Worm (Caenorhabditis elegans): Measurements from ENCODE around the gene acs-14.

The acs-14 gene

DNA sequence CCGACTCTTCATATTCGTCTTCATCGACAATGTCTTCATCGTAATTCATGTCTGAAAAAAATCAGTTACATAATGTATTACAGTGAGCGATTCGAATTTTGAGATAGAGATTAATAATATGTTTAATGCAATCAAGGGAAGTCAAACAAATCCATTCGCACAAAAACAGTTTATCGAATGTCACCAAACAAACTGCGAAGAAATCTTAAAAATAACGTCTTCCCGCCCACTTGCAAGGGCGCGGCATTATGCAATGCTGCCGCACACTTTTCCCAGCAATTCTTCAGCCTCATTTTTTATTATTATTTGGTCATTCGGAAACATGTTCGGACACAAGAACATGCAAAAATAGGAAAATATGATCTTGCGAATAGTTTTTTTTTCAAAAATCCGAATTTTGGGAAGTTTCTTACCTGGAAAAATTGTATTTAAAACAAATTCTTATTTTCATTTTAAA is 36.3 kb downstream of the acs-14 start, which contains the start of gene mdf-1:
Gene mdf-1, minus strand, starts transcription at position 51 of the 457 bp plus-strand sequence.
- no peak for TF ChIP-seq nhr-2 (tag; optimal IDR thresholded peaks at IDR 0.05)
- TF ChIP-seq blmp-1 (tag; optimal IDR thresholded peaks at IDR 0.05): no peak
- no peak for TF ChIP-seq snpc-4 (tag; optimal IDR thresholded peaks at IDR 0.05)
- TF ChIP-seq lsy-2 (tag; optimal IDR thresholded peaks at IDR 0.05): peak; percentile 61
- peak; percentile 29 for TF ChIP-seq ceh-39 (tag; optimal IDR thresholded peaks at IDR 0.05)
- peak; percentile 23 for TF ChIP-seq unc-62 (GFP tag; optimal IDR thresholded peaks at IDR 0.05)
- TF ChIP-seq hlh-1 (tag; optimal IDR thresholded peaks at IDR 0.05): peak; percentile 44
- no peak for TF ChIP-seq tbx-8 (GFP tag; optimal IDR thresholded peaks at IDR 0.05)
- no peak for TF ChIP-seq flh-1 (GFP tag; optimal IDR thresholded peaks at IDR 0.05)
- peak; percentile 10 for TF ChIP-seq elt-1 (tag; optimal IDR thresholded peaks at IDR 0.05; ENCODE audit: borderline replicate concordance, insufficient read depth)
- TF ChIP-seq mls-2 (tag; optimal IDR thresholded peaks at IDR 0.05): peak; percentile 35
- TF ChIP-seq elt-3 (tag; optimal IDR thresholded peaks at IDR 0.05): no peak
- peak; percentile 54 for TF ChIP-seq M03D4.4 (tag; optimal IDR thresholded peaks at IDR 0.05)
- TF ChIP-seq nhr-237 (tag; optimal IDR thresholded peaks at IDR 0.05): peak; percentile 71
- peak; percentile 57 for TF ChIP-seq pha-4 (tag; optimal IDR thresholded peaks at IDR 0.05)
- TF ChIP-seq ceh-83 (GFP tag; optimal IDR thresholded peaks at IDR 0.05): no peak
- peak; percentile 71 for TF ChIP-seq lin-13 (tag; optimal IDR thresholded peaks at IDR 0.05)
- peak; percentile 49 for TF ChIP-seq ces-1 (GFP tag; optimal IDR thresholded peaks at IDR 0.05)
- TF ChIP-seq mab-5 (tag; optimal IDR thresholded peaks at IDR 0.05): no peak
- TF ChIP-seq sptf-1 (tag; optimal IDR thresholded peaks at IDR 0.05): peak; percentile 70
- peak; percentile 12 for TF ChIP-seq cnd-1 (tag; optimal IDR thresholded peaks at IDR 0.05)
- TF ChIP-seq bed-3 (GFP tag; optimal IDR thresholded peaks at IDR 0.05): no peak
- TF ChIP-seq lin-32 (GFP tag; optimal IDR thresholded peaks at IDR 0.05): no peak
- TF ChIP-seq unc-39 (tag; optimal IDR thresholded peaks at IDR 0.05): no peak
- no peak for TF ChIP-seq ham-2 (GFP tag; optimal IDR thresholded peaks at IDR 0.05)
- TF ChIP-seq ztf-11 (tag; optimal IDR thresholded peaks at IDR 0.05): no peak
- peak; percentile 83 for TF ChIP-seq mep-1 (tag; optimal IDR thresholded peaks at IDR 0.05)
- TF ChIP-seq unc-120 (tag; optimal IDR thresholded peaks at IDR 0.05; ENCODE audit: poor library complexity, severe bottlenecking): no peak
- TF ChIP-seq ceh-43 (GFP tag; optimal IDR thresholded peaks at IDR 0.05): peak; percentile 16
- TF ChIP-seq nhr-28 (tag; optimal IDR thresholded peaks at IDR 0.05): no peak
- TF ChIP-seq nhr-76 (tag; optimal IDR thresholded peaks at IDR 0.05): no peak
- TF ChIP-seq zip-8 (tag; optimal IDR thresholded peaks at IDR 0.05): no peak
- no peak for TF ChIP-seq sem-2 (GFP tag; optimal IDR thresholded peaks at IDR 0.05)

DNA sequence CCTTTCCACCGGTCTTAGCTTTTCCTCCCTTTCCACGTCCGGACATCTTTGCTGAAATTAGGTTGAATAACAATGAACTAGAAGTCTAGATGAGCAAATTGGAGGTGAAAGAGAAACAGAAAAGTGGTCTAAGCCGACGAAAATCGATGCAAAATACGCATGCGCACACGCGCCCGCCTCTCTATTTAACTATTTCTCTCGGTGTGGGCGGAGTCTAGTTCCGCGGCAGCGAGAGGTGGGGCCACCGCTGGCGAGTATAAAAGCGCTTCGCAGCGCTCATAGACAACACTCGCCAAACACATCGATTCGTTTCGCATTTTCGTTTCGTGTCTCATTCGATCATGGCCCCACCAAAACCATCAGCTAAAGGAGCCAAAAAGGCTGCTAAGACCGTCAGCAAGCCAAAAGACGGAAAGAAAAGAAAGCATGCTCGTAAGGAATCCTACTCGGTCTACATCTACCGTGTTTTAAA is 37.3 kb downstream of the acs-14 start, which contains the start of the genes his-35 and his-41:
Gene his-35, minus strand, starts transcription at position 51 of the 472 bp plus-strand sequence.
Gene his-41, plus strand, starts transcription at position 299 of the 472 bp plus-strand sequence.
- TF ChIP-seq ceh-83 (GFP tag; optimal IDR thresholded peaks at IDR 0.05) (no peak), nhr-237 (tag; optimal IDR thresholded peaks at IDR 0.05) (no peak), ces-1 (GFP tag; optimal IDR thresholded peaks at IDR 0.05) (peak; percentile 26), lin-13 (tag; optimal IDR thresholded peaks at IDR 0.05) (no peak), pha-4 (tag; optimal IDR thresholded peaks at IDR 0.05) (peak; percentile 32), unc-39 (tag; optimal IDR thresholded peaks at IDR 0.05) (no peak)

DNA sequence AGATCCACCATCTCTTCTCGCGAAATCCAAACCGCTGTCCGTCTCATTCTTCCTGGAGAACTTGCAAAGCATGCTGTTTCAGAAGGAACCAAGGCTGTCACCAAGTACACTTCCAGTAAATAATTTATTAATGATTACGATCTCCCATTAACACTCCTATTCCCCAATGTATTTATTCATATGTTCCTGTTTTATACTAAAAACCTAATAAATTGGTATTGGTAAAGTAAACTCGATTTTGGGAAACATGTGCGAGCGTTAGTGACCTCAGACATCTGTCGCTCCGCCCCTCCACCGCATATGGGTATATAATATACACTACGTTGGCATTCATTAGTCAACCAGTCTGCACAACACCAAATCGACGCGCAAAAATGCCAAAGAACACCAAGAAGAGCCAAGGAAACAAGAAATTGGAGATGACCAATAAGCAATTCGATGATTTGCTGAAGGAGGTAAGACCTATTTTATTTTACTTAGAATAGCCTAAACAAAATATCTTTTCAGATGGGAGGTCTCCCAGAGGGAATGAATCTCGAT is 38.2 kb downstream of the acs-14 start, which contains the start of gene C50F4.6:
Gene C50F4.6, plus strand, starts transcription at position 51 of the 540 bp plus-strand sequence.
- peak; percentile 27 for TF ChIP-seq lin-32 (GFP tag; optimal IDR thresholded peaks at IDR 0.05)
- TF ChIP-seq cnd-1 (tag; optimal IDR thresholded peaks at IDR 0.05): peak; percentile 14
- no peak for TF ChIP-seq nhr-76 (tag; optimal IDR thresholded peaks at IDR 0.05)

DNA sequence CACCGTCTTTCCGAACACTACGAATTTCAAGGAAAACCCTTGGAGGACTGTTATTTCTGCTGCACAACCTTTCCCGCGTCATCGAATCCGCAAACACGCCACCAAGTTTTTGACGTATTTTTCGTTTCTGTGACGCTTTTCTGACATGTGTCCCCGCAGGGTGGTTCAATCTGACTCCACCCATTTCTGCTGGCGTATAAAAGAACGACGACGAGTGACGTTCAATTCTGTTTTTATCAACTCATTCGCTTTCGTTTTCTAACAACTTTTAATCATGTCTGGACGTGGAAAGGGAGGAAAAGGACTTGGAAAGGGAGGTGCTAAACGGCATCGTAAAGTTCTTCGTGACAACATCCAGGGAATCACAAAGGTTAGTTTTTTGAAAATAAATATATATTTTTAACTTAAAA is 38.9 kb downstream of the acs-14 start, which contains the start of gene his-37:
Gene his-37, plus strand, starts transcription at position 246 of the 410 bp plus-strand sequence.
- no peak for TF ChIP-seq elt-1 (tag; optimal IDR thresholded peaks at IDR 0.05; ENCODE audit: borderline replicate concordance, insufficient read depth)
- TF ChIP-seq unc-62 (GFP tag; optimal IDR thresholded peaks at IDR 0.05): peak; percentile 97
- peak; percentile 97 for TF ChIP-seq mep-1 (tag; optimal IDR thresholded peaks at IDR 0.05)
- TF ChIP-seq bed-3 (GFP tag; optimal IDR thresholded peaks at IDR 0.05): no peak
- peak; percentile 59 for TF ChIP-seq tbx-8 (GFP tag; optimal IDR thresholded peaks at IDR 0.05)
- TF ChIP-seq elt-3 (tag; optimal IDR thresholded peaks at IDR 0.05): peak; percentile 54
- peak; percentile 8 for TF ChIP-seq lin-32 (GFP tag; optimal IDR thresholded peaks at IDR 0.05)
- TF ChIP-seq ceh-43 (GFP tag; optimal IDR thresholded peaks at IDR 0.05): peak; percentile 54
- peak; percentile 96 for TF ChIP-seq nhr-237 (tag; optimal IDR thresholded peaks at IDR 0.05)
- TF ChIP-seq M03D4.4 (tag; optimal IDR thresholded peaks at IDR 0.05): peak; percentile 72
- TF ChIP-seq ztf-11 (tag; optimal IDR thresholded peaks at IDR 0.05): peak; percentile 78
- peak; percentile 76 for TF ChIP-seq sptf-1 (tag; optimal IDR thresholded peaks at IDR 0.05)
- no peak for TF ChIP-seq snpc-4 (tag; optimal IDR thresholded peaks at IDR 0.05)
- peak; percentile 29 for TF ChIP-seq ham-2 (GFP tag; optimal IDR thresholded peaks at IDR 0.05)
- TF ChIP-seq zip-8 (tag; optimal IDR thresholded peaks at IDR 0.05): no peak
- peak; percentile 95 for TF ChIP-seq pha-4 (tag; optimal IDR thresholded peaks at IDR 0.05)
- peak; percentile 76 for TF ChIP-seq hlh-1 (tag; optimal IDR thresholded peaks at IDR 0.05)
- no peak for TF ChIP-seq unc-39 (tag; optimal IDR thresholded peaks at IDR 0.05)
- TF ChIP-seq blmp-1 (tag; optimal IDR thresholded peaks at IDR 0.05): no peak
- peak; percentile 33 for TF ChIP-seq nhr-28 (tag; optimal IDR thresholded peaks at IDR 0.05)
- TF ChIP-seq mab-5 (tag; optimal IDR thresholded peaks at IDR 0.05): peak; percentile 36
- TF ChIP-seq drap-1 (GFP tag; optimal IDR thresholded peaks at IDR 0.05): peak; percentile 79
- TF ChIP-seq unc-120 (tag; optimal IDR thresholded peaks at IDR 0.05; ENCODE audit: poor library complexity, severe bottlenecking): peak; percentile 85
- peak; percentile 78 for TF ChIP-seq ces-1 (GFP tag; optimal IDR thresholded peaks at IDR 0.05)
- TF ChIP-seq mls-2 (tag; optimal IDR thresholded peaks at IDR 0.05): peak; percentile 70
- no peak for TF ChIP-seq nhr-12 (tag; optimal IDR thresholded peaks at IDR 0.05)
- peak; percentile 86 for TF ChIP-seq ceh-39 (tag; optimal IDR thresholded peaks at IDR 0.05)
- no peak for TF ChIP-seq nhr-76 (tag; optimal IDR thresholded peaks at IDR 0.05)
- TF ChIP-seq cnd-1 (tag; optimal IDR thresholded peaks at IDR 0.05): peak; percentile 49
- no peak for TF ChIP-seq sem-2 (GFP tag; optimal IDR thresholded peaks at IDR 0.05)
- TF ChIP-seq nhr-2 (tag; optimal IDR thresholded peaks at IDR 0.05): peak; percentile 38
- TF ChIP-seq ceh-83 (GFP tag; optimal IDR thresholded peaks at IDR 0.05): peak; percentile 68
- TF ChIP-seq lin-13 (tag; optimal IDR thresholded peaks at IDR 0.05): peak; percentile 96
- no peak for TF ChIP-seq flh-1 (GFP tag; optimal IDR thresholded peaks at IDR 0.05)
- peak; percentile 86 for TF ChIP-seq lsy-2 (tag; optimal IDR thresholded peaks at IDR 0.05)

Data from whole organism, mixed stage, embryonic.